Fruit fly (Drosophila melanogaster) S2 (cell line): ENCODE results near the gene pie.

ENCODE experiments used
- CG8478 ChIP-seq: fragments of >200 bp; optimal IDR thresholded peaks from 2 replicates; lab custom pipeline; 2018
- CTCF ChIP-seq, 2 experiments: fragments of >200 bp; optimal IDR thresholded peaks; 2 replicates each; lab custom pipeline; 2018

- no peak for TF ChIP-seq CTCF (optimal IDR thresholded peaks at IDR 0.05; lab: Kevin White, UChicago)
- no peak for TF ChIP-seq CG8478 (lab: Kevin White, UChicago)
Observed at dm6 chr2L:10378631-10379030, 43.9 kb downstream of the pie start.
